Worm (Caenorhabditis elegans): ENCODE data around the gene gei-6.

DNA sequence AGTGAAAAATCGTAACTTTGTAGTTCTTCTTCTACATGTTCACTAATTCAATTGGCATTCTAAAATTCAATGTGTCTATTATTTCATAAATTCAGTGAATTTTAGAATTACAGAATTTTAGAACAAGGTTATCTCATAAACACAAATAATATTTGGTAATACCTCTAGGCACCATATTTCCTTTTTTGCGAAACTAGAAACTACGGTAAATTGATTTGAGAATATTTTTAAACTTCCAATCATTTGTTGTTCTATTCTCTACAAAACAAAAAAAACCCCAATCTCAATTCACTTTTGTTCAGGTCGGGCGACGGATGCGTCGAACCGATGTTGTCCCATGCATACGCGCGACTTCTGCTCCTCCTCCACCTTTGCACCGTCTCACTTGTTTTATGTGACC is 30.7 kb downstream of the gei-6 start, which contains the start of gene F09G2.1:
- no peak for TF ChIP-seq madf-6 (GFP tag; IDR thresholded peaks at IDR 0.05)
- TF ChIP-seq dpl-1 (GFP tag; optimal IDR thresholded peaks at IDR 0.05): no peak
- no peak for TF ChIP-seq K12H6.12 (tag; optimal IDR thresholded peaks at IDR 0.05)
- TF ChIP-seq repo-1 (tag; optimal IDR thresholded peaks at IDR 0.05): no peak
- no peak for TF ChIP-seq nhr-120 (GFP tag; IDR thresholded peaks at IDR 0.05)
- TF ChIP-seq dox-1 (GFP tag; IDR thresholded peaks at IDR 0.05): no peak
- TF ChIP-seq bed-2 (GFP tag; IDR thresholded peaks at IDR 0.05): no peak
- TF ChIP-seq B0035.1 (tag; optimal IDR thresholded peaks at IDR 0.05): no peak
- TF ChIP-seq lir-1 (GFP tag; conservative IDR thresholded peaks at IDR 0.05): no peak
- TF ChIP-seq unc-62 (GFP tag; optimal IDR thresholded peaks at IDR 0.05): no peak
- TF ChIP-seq nfyb-1 (GFP tag; IDR thresholded peaks at IDR 0.05): no peak
- no peak for TF ChIP-seq ets-4 (GFP tag; optimal IDR thresholded peaks at IDR 0.05)
- TF ChIP-seq C17E4.6 (GFP tag; IDR thresholded peaks at IDR 0.05): no peak

Measured in whole organism, young adult.